Worm (Caenorhabditis elegans): Measurements from ENCODE around the gene nlp-36.
"Not testable (repeated sequence)": the region's sequence is repeated elsewhere in the genome, so short reads cannot be mapped to it uniquely, and the experiment has no call there.

nlp-36 gene

DNA sequence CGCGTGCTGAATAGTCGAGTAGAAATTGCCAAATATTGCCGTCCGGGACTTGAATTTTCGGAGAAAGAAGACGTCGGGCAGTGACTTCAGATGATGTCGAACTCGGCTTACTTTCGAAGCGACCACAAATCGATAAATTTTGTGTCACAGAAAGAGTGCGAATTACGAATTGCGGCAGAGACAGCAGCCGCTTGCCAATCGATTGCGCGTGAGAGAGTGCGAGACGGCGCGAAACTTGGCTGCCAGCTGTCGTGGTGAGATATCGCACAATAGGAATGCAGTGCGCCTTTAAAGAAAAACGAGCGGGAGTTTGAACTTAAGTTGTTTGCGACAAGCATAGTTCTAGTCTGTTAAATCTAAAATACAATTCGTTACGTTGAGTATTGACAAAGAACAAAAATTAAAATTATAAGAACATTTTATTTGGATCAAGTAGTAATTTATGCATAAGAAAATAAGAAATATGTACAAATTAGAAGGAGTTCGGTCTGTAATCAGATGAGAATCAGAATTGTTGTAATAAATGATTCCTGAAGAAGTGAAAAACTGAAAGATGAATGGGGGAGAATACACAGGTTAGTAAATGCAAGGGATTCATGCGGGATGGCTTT lies 45.0 kb upstream of the nlp-36 start, which contains the start of gene pir-2 (continued):
- no peak for TF ChIP-seq lsy-27 (tag; optimal IDR thresholded peaks at IDR 0.05; ENCODE audit: borderline replicate concordance, insufficient read depth)
- no peak for TF ChIP-seq egl-44 (GFP tag; IDR thresholded peaks at IDR 0.05)
- TF ChIP-seq ztf-3 (GFP tag; optimal IDR thresholded peaks at IDR 0.05): no peak

DNA sequence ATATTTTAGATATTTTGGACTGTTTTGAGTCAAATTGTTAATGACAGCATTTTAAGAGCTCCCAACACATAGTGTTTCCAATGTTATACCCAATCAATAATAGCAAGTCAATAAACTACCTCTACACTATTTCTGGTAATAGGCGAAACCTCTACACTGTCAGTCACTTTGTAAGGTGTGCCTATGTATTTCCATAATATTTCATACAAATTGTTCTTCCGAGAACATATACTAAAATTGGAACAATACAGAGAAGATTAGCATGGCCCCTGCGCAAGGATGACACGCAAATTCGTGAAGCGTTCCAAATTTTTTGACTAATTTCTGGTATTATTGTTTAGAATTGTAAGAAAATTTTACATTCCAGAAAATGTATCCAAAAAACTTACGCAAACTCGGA lies 42.8 kb upstream of the nlp-36 start:
- TF ChIP-seq tbp1 (GFP tag; optimal IDR thresholded peaks at IDR 0.05) (peak; percentile 26), snpc-4 (tag; optimal IDR thresholded peaks at IDR 0.05) (peak in 2 of 4 experiments; percentile 32 to 70), rpc-1 (tag; optimal IDR thresholded peaks at IDR 0.05) (peak; percentile 50)
- not testable (repeated sequence) for TF ChIP-seq snpc-4 (GFP tag; optimal IDR thresholded peaks at IDR 0.05); rpc-1 (optimal IDR thresholded peaks at IDR 0.05)

DNA sequence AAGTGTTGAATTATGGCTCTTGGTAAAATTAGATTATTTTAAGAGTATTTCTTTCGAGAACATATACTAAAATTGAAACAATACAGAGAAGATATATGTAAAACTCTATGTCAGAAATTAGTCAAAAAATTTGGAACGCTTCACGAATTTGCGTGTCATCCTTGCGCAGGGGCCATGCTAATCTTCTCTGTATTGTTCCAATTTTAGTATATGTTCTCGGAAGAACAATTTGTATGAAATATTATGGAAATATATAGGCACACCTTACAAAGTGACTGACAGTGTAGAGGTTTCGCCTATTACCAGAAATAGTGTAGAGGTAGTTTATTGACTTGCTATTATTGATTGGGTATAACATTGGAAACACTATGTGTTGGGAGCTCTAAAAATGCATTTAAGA lies 40.9 kb upstream of the nlp-36 start:
- TF ChIP-seq tbp1 (GFP tag; optimal IDR thresholded peaks at IDR 0.05) (peak; percentile 33), rpc-1 (optimal IDR thresholded peaks at IDR 0.05) (peak; percentile 23), rpc-1 (tag; optimal IDR thresholded peaks at IDR 0.05) (peak; percentile 61), snpc-4 (tag; optimal IDR thresholded peaks at IDR 0.05) (peak in 2 of 4 experiments; percentile 82 to 88)
- not testable (repeated sequence) for TF ChIP-seq snpc-4 (GFP tag; optimal IDR thresholded peaks at IDR 0.05)

DNA sequence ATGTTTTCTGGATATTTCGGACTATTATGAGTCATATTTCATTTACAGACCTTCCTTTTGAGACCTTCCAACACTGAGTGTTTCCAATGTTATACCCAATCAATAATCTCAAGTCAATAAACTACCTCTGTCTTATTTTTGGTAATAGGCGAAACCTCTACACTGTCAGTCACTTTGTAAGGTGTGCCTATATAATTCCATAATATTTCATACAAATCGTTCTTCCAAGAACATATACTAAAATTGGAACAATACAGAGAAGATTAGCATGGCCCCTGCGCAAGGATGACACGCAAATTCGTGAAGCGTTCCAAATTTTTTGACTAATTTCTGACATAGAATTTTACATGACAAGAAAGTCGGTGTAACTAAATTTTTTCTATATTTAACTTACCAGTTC lies 39.2 kb upstream of the nlp-36 start:
- TF ChIP-seq snpc-1.1 (tag; optimal IDR thresholded peaks at IDR 0.05; ENCODE audit: insufficient read depth) (peak; percentile 76), snpc-4 (tag; optimal IDR thresholded peaks at IDR 0.05) (peak in 2 of 4 experiments; percentile 81 to 86), tbp1 (GFP tag; optimal IDR thresholded peaks at IDR 0.05) (peak; percentile 53), rpc-1 (optimal IDR thresholded peaks at IDR 0.05) (peak; percentile 32), rpc-1 (tag; optimal IDR thresholded peaks at IDR 0.05) (peak; percentile 64)
- not testable (repeated sequence) for TF ChIP-seq snpc-4 (GFP tag; optimal IDR thresholded peaks at IDR 0.05)

DNA sequence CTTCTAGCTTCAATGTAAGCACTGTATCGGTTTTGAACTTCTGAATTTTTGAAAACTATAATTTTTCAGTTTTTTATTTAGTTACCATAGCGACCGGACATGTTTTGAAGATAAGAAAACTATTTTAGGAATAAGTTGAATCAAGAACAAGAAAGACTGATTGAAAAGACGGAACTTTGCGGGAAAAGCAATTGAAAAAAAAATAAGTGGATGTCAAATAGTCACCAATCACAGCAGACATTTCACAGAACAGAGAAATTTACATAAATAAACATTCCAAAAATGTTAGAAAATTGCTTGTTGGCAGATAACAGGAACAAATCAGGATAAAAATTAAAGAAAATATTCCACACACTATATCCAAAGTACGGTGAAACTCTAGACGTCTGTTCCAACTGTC lies 38.7 kb upstream of the nlp-36 start, which contains the start of gene F54C8.6:
Gene F54C8.6, minus strand, starts transcription at position 101 of the 400 bp plus-strand sequence.
- TF ChIP-seq Y95B8A.8 (GFP tag; IDR thresholded peaks at IDR 0.05) (no peak), B0035.1 (tag; optimal IDR thresholded peaks at IDR 0.05) (no peak), C17E4.6 (GFP tag; IDR thresholded peaks at IDR 0.05) (no peak), ceh-58 (GFP tag; IDR thresholded peaks at IDR 0.05) (no peak), zfh-2 (GFP tag; conservative IDR thresholded peaks at IDR 0.05) (no peak), hlh-12 (tag; optimal IDR thresholded peaks at IDR 0.05) (no peak), ztf-25 (GFP tag; IDR thresholded peaks at IDR 0.05) (no peak), lsl-1 (GFP tag; optimal IDR thresholded peaks at IDR 0.05) (no peak), ceh-91 (GFP tag; IDR thresholded peaks at IDR 0.05) (no peak), attf-6 (GFP tag; IDR thresholded peaks at IDR 0.05) (no peak), ceh-40 (GFP tag; IDR thresholded peaks at IDR 0.05) (no peak), ets-4 (GFP tag; optimal IDR thresholded peaks at IDR 0.05) (no peak), snpc-1.1 (tag; optimal IDR thresholded peaks at IDR 0.05; ENCODE audit: insufficient read depth) (no peak), ceh-79 (tag; optimal IDR thresholded peaks at IDR 0.05) (no peak), F57C9.4 (tag; optimal IDR thresholded peaks at IDR 0.05) (no peak), cebp-2 (GFP tag; IDR thresholded peaks at IDR 0.05) (no peak), snpc-4 (GFP tag; optimal IDR thresholded peaks at IDR 0.05) (no peak), snpc-4 (tag; optimal IDR thresholded peaks at IDR 0.05) (no peak), D2030.7 (GFP tag; IDR thresholded peaks at IDR 0.05) (no peak)

DNA sequence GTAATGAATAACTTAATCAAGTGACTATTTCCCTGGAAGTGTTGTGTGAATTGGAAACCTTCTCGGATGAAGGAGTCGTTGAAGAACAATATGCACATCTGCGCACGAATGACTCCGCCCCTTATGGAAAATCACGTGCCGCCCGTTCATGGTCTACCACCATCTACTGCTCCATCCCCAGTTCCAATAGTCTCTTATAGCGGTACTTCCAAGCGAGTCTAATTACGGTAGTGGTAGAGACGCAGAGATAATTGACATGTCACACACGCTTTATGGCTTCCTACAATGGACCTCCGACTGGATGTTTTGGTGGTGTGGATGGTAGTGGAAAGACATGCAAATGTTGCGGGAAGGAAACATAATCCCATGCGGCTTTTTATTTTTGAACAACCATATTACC lies 37.6 kb upstream of the nlp-36 start:
- TF ChIP-seq aptf-3 (GFP tag; IDR thresholded peaks at IDR 0.05) (no peak), mcd-1 (GFP tag; IDR thresholded peaks at IDR 0.05) (no peak), F33H1.4 (GFP tag; IDR thresholded peaks at IDR 0.05) (no peak), atf-7 (tag; optimal IDR thresholded peaks at IDR 0.05) (no peak)
